Worm (Caenorhabditis elegans): ENCODE results near the gene C08E8.9.
A peak's percentile ranks its signal among the peaks of the same experiment; 100 is the strongest.

C08E8.9 gene

ce11 chrV:18364558-18364957 is at the start of gene C08E8.9:
C08E8.9 (plus strand) TSS chrV:18364858.
- no peak for TF ChIP-seq nhr-237 (tag; optimal IDR thresholded peaks at IDR 0.05)
- TF ChIP-seq dsc-1 (tag; optimal IDR thresholded peaks at IDR 0.05) = peak; percentile 3

- TF ChIP-seq swsn-7 (tag; optimal IDR thresholded peaks at IDR 0.05) (no peak), mep-1 (tag; optimal IDR thresholded peaks at IDR 0.05) (no peak), dsc-1 (tag; optimal IDR thresholded peaks at IDR 0.05) (no peak), pqm-1 (tag; optimal IDR thresholded peaks at IDR 0.05) (no peak), alr-1 (tag; optimal IDR thresholded peaks at IDR 0.05; ENCODE audit: borderline replicate concordance) (no peak), nhr-20 (tag; optimal IDR thresholded peaks at IDR 0.05) (no peak), lsy-2 (tag; optimal IDR thresholded peaks at IDR 0.05) (no peak), tlp-1 (tag; optimal IDR thresholded peaks at IDR 0.05) (no peak)
Observed at ce11 chrV:18318312-18318711, 46.3 kb upstream of the C08E8.9 start, which contains the start of gene fbxb-119. fbxb-119 (plus strand) TSS chrV:18318612.

- no peak for TF ChIP-seq nhr-76 (tag; optimal IDR thresholded peaks at IDR 0.05)
- no peak for TF ChIP-seq lin-13 (GFP tag; optimal IDR thresholded peaks at IDR 0.05)
- TF ChIP-seq nhr-19 (GFP tag; conservative IDR thresholded peaks at IDR 0.05) = no peak
- no peak for TF ChIP-seq mdl-1 (tag; optimal IDR thresholded peaks at IDR 0.05)
- no peak for TF ChIP-seq snu-23 (GFP tag; optimal IDR thresholded peaks at IDR 0.05)
- no peak for TF ChIP-seq nhr-71 (tag; optimal IDR thresholded peaks at IDR 0.05)
Observed at ce11 chrV:18323231-18323630, 41.4 kb upstream of the C08E8.9 start, which contains the start of gene B0462.5. B0462.5 (minus strand) TSS chrV:18323331.

- TF ChIP-seq sox-4 (tag; optimal IDR thresholded peaks at IDR 0.05) = no peak
- TF ChIP-seq lin-35 (GFP tag; optimal IDR thresholded peaks at IDR 0.05) = peak in 1 of 2 experiments; percentile 22
- TF ChIP-seq efl-1 (optimal IDR thresholded peaks at IDR 0.05) = no peak
- peak in 1 of 2 experiments; percentile 60 for TF ChIP-seq efl-1 (GFP tag; optimal IDR thresholded peaks at IDR 0.05 in 1 of 2)
- TF ChIP-seq elt-2 (tag; optimal IDR thresholded peaks at IDR 0.05) = peak; percentile 80
- peak; percentile 39 for TF ChIP-seq pqm-1 (tag; optimal IDR thresholded peaks at IDR 0.05)
Observed at ce11 chrV:18324525-18324924, 40.1 kb upstream of the C08E8.9 start.

- TF ChIP-seq nhr-90 (tag; optimal IDR thresholded peaks at IDR 0.05; ENCODE audit: poor library complexity) (no peak), efl-1 (optimal IDR thresholded peaks at IDR 0.05) (no peak), efl-1 (GFP tag; optimal IDR thresholded peaks at IDR 0.05 in 1 of 2) (peak in 1 of 2 experiments; percentile 38)
Observed at ce11 chrV:18331086-18331485, 33.6 kb upstream of the C08E8.9 start, which contains the start of gene B0462.4. B0462.4 (minus strand) TSS chrV:18331186.

- no peak for TF ChIP-seq nhr-28 (tag; optimal IDR thresholded peaks at IDR 0.05)
- TF ChIP-seq nhr-71 (tag; optimal IDR thresholded peaks at IDR 0.05) = no peak
- no peak for TF ChIP-seq efl-1 (optimal IDR thresholded peaks at IDR 0.05)
- TF ChIP-seq efl-1 (GFP tag; optimal IDR thresholded peaks at IDR 0.05 in 1 of 2) = no peak
- no peak for TF ChIP-seq snpc-4 (tag; optimal IDR thresholded peaks at IDR 0.05)
- no peak for TF ChIP-seq elt-3 (tag; optimal IDR thresholded peaks at IDR 0.05)
- TF ChIP-seq unc-62 (GFP tag; optimal IDR thresholded peaks at IDR 0.05) = no peak
- no peak for TF ChIP-seq nhr-85 (tag)
- no peak for TF ChIP-seq skn-1 (tag; optimal IDR thresholded peaks at IDR 0.05)
- no peak for TF ChIP-seq sox-4 (tag; optimal IDR thresholded peaks at IDR 0.05)
- TF ChIP-seq grh-1 (GFP tag; IDR thresholded peaks at IDR 0.05) = no peak
- TF ChIP-seq unc-130 (tag; optimal IDR thresholded peaks at IDR 0.05) = no peak
- no peak for TF ChIP-seq ceh-90 (tag; optimal IDR thresholded peaks at IDR 0.05)
- TF ChIP-seq fkh-8 (tag; optimal IDR thresholded peaks at IDR 0.05) = no peak
- no peak for TF ChIP-seq elt-2 (tag; optimal IDR thresholded peaks at IDR 0.05)
- TF ChIP-seq blmp-1 (tag; optimal IDR thresholded peaks at IDR 0.05) = no peak
- no peak for TF ChIP-seq zag-1 (tag; optimal IDR thresholded peaks at IDR 0.05)
Observed at ce11 chrV:18337643-18338042, 27.0 kb upstream of the C08E8.9 start.
